Worm (Caenorhabditis elegans) whole organism, L1 larva: Measurements from ENCODE around the gene frpr-11.
A peak's percentile ranks its signal among the peaks of the same experiment; 100 is the strongest.

Experiments used
- C04F5.9 ChIP-seq: sonication (generic microtip); optimal IDR thresholded peaks from 2 replicates; lab custom pipeline; 2016; ENCODE audit warnings: missing genetic modification characterization, missing compliant biosample characterization
- aha-1 ChIP-seq: fragments of 150-350 bp; optimal IDR thresholded peaks from 2 replicates; lab custom pipeline; 2014; ENCODE audit warnings: missing biosample characterization, missing genetic modification characterization
- alr-1 ChIP-seq: fragments of 200-800 bp; sonication (Bioruptor generic); optimal IDR thresholded peaks from 2 replicates; lab custom pipeline; 2018; ENCODE audit warnings: borderline replicate concordance, mild to moderate bottlenecking, missing genetic modification characterization, missing compliant biosample characterization
- ama-1 ChIP-seq: fragments of 150-350 bp; optimal IDR thresholded peaks from 2 replicates; lab custom pipeline; 2014
- blmp-1 ChIP-seq: fragments of 150-350 bp; optimal IDR thresholded peaks from 2 replicates; lab custom pipeline; 2014; ENCODE audit warnings: missing biosample characterization, missing genetic modification characterization
- ceh-82 ChIP-seq, 3 experiments: fragments of 150-350 bp in 1 of 3; sonication (generic microtip) in 2 of 3; optimal IDR thresholded peaks; 2 replicates each; lab custom pipeline; 2014 to 2017; ENCODE audit warnings: missing biosample characterization in 3 of 3, missing genetic modification characterization in 3 of 3
- ces-1 ChIP-seq: fragments of 150-350 bp; optimal IDR thresholded peaks from 2 replicates; lab custom pipeline; 2014; ENCODE audit warnings: missing biosample characterization, missing genetic modification reagents, missing genetic modification characterization
- dpl-1 ChIP-seq, 3 experiments: fragments of 150-350 bp in 2 of 3; sonication (generic microtip) in 1 of 3; optimal IDR thresholded peaks; 2 replicates each; lab custom pipeline; 2014 to 2017; ENCODE audit warnings: missing biosample characterization in 3 of 3, missing genetic modification characterization in 3 of 3, missing genetic modification reagents in 3 of 3
- dsc-1 ChIP-seq: sonication (generic microtip); optimal IDR thresholded peaks from 2 replicates; lab custom pipeline; 2016; ENCODE audit warnings: mild to moderate bottlenecking, missing genetic modification characterization, missing compliant biosample characterization
- efl-1 ChIP-seq, 4 experiments: fragments of 150-350 bp; optimal IDR thresholded peaks in 3 of 4; peaks in 1 of 4; 1 replicate in 1 of 4; 2 replicates in 3 of 4; lab custom pipeline; 2014; ENCODE audit warnings: missing biosample characterization in 2 of 4, missing genetic modification characterization in 2 of 4, missing genetic modification reagents in 2 of 4
- egl-27 ChIP-seq, 2 experiments: fragments of 150-350 bp in 1 of 2; sonication (generic microtip); optimal IDR thresholded peaks; 3 replicates each; lab custom pipeline; 2017 to 2018; ENCODE audit warnings: missing biosample characterization in 2 of 2, missing genetic modification characterization in 2 of 2, missing genetic modification reagents in 2 of 2
- elt-2 ChIP-seq: sonication (generic microtip); optimal IDR thresholded peaks from 2 replicates; lab custom pipeline; 2016; ENCODE audit warnings: missing genetic modification characterization, mild to moderate bottlenecking, inconsistent platforms, missing compliant biosample characterization, missing genetic modification reagents
- elt-3 ChIP-seq, 6 experiments: fragments of 150-350 bp in 1 of 6; sonication (generic microtip); optimal IDR thresholded peaks; 2 replicates each; lab custom pipeline; 2017 to 2018; ENCODE audit warnings: missing biosample characterization in 6 of 6, missing genetic modification characterization in 6 of 6, inconsistent platforms in 1 of 6
- fkh-10 ChIP-seq: sonication (generic microtip); optimal IDR thresholded peaks from 2 replicates; lab custom pipeline; 2017; ENCODE audit warnings: missing biosample characterization, missing genetic modification reagents, missing genetic modification characterization
- hpl-2 ChIP-seq: fragments of 150-350 bp; optimal IDR thresholded peaks from 2 replicates; lab custom pipeline; 2014; ENCODE audit warnings: missing biosample characterization, missing genetic modification reagents, missing genetic modification characterization
- isw-1 ChIP-seq: fragments of 200-800 bp; sonication (Bioruptor generic); IDR thresholded peaks from 2 replicates; pipeline ENCODE4 v1.3.6; 2022; ENCODE audit warnings: missing genetic modification characterization, missing compliant biosample characterization
- jun-1 ChIP-seq: fragments of 150-350 bp; optimal IDR thresholded peaks from 2 replicates; lab custom pipeline; 2014; ENCODE audit warnings: missing biosample characterization, missing genetic modification reagents, missing genetic modification characterization
- lin-13 ChIP-seq: fragments of 150-350 bp; optimal IDR thresholded peaks from 2 replicates; lab custom pipeline; 2014; ENCODE audit warnings: missing biosample characterization, missing genetic modification reagents, missing genetic modification characterization
- lin-14 ChIP-seq: fragments of 200-800 bp; sonication (Bioruptor generic); optimal IDR thresholded peaks from 2 replicates; lab custom pipeline; 2018; ENCODE audit warnings: mild to moderate bottlenecking, missing genetic modification characterization, moderate library complexity, missing compliant biosample characterization
- lin-35 ChIP-seq, 2 experiments: fragments of 150-350 bp; optimal IDR thresholded peaks; 2 replicates each; lab custom pipeline; 2014; ENCODE audit warnings: missing biosample characterization in 2 of 2, missing genetic modification characterization in 2 of 2, missing genetic modification reagents in 2 of 2
- lin-39 ChIP-seq: fragments of 150-350 bp; optimal IDR thresholded peaks from 2 replicates; lab custom pipeline; 2014; ENCODE audit warnings: missing biosample characterization, missing genetic modification reagents, missing genetic modification characterization
- lsy-2 ChIP-seq, 2 experiments: fragments of 150-350 bp; optimal IDR thresholded peaks; 2 replicates each; lab custom pipeline; 2014; ENCODE audit warnings: missing biosample characterization in 2 of 2, missing genetic modification characterization in 2 of 2
- mdl-1 ChIP-seq, 2 experiments: fragments of 150-350 bp; optimal IDR thresholded peaks; 2 replicates each; lab custom pipeline; 2014 to 2017; ENCODE audit warnings: missing biosample characterization in 2 of 2, missing genetic modification characterization in 2 of 2, inconsistent platforms in 1 of 2
- mef-2 ChIP-seq: fragments of 150-350 bp; optimal IDR thresholded peaks from 2 replicates; lab custom pipeline; 2014; ENCODE audit warnings: missing biosample characterization, missing genetic modification characterization
- mep-1 ChIP-seq: fragments of 150-350 bp; optimal IDR thresholded peaks from 2 replicates; lab custom pipeline; 2014; ENCODE audit warnings: missing biosample characterization, missing genetic modification characterization
- nhr-11 ChIP-seq: fragments of 150-350 bp; optimal IDR thresholded peaks from 2 replicates; lab custom pipeline; 2014; ENCODE audit warnings: missing biosample characterization, missing genetic modification characterization
- nhr-19 ChIP-seq: fragments of 200-800 bp; sonication (Bioruptor generic); conservative IDR thresholded peaks from 2 replicates; pipeline ENCODE4 v1.3.6; 2022; ENCODE audit warnings: missing genetic modification characterization, missing compliant biosample characterization
- nhr-20 ChIP-seq: sonication (generic microtip); optimal IDR thresholded peaks from 2 replicates; lab custom pipeline; 2016; ENCODE audit warnings: mild to moderate bottlenecking, missing genetic modification characterization, missing compliant biosample characterization
- nhr-28 ChIP-seq: fragments of 150-350 bp; optimal IDR thresholded peaks from 2 replicates; lab custom pipeline; 2014; ENCODE audit warnings: missing biosample characterization, missing genetic modification characterization
- nhr-47 ChIP-seq: sonication (generic microtip); optimal IDR thresholded peaks from 2 replicates; lab custom pipeline; 2016; ENCODE audit warnings: mild to moderate bottlenecking, missing genetic modification characterization, moderate library complexity, missing compliant biosample characterization
- nhr-71 ChIP-seq: sonication (generic microtip); optimal IDR thresholded peaks from 2 replicates; lab custom pipeline; 2016; ENCODE audit warnings: mild to moderate bottlenecking, missing genetic modification characterization, moderate library complexity, missing compliant biosample characterization
- nhr-77 ChIP-seq: fragments of 150-350 bp; optimal IDR thresholded peaks from 2 replicates; lab custom pipeline; 2014; ENCODE audit warnings: missing biosample characterization, missing genetic modification characterization
- nhr-85 ChIP-seq: sonication (generic microtip); peaks from one replicate; lab custom pipeline; 2016; ENCODE audit warnings: missing genetic modification characterization, inconsistent platforms, missing compliant biosample characterization
- nhr-90 ChIP-seq: sonication (generic microtip); optimal IDR thresholded peaks from 2 replicates; lab custom pipeline; 2016; ENCODE audit warnings: mild to moderate bottlenecking, missing genetic modification characterization, missing compliant biosample characterization; ENCODE audit not compliant: poor library complexity
- pax-3 ChIP-seq: fragments of 200-800 bp; sonication (Bioruptor generic); optimal IDR thresholded peaks from 2 replicates; lab custom pipeline; 2018; ENCODE audit warnings: mild to moderate bottlenecking, missing genetic modification characterization, moderate library complexity, missing compliant biosample characterization
- rnt-1 ChIP-seq: sonication (generic microtip); optimal IDR thresholded peaks from 2 replicates; lab custom pipeline; 2016; ENCODE audit warnings: mild to moderate bottlenecking, missing genetic modification characterization, moderate library complexity, missing compliant biosample characterization
- skn-1 ChIP-seq: fragments of 150-350 bp; optimal IDR thresholded peaks from 2 replicates; lab custom pipeline; 2014; ENCODE audit warnings: missing biosample characterization, missing genetic modification characterization
- snu-23 ChIP-seq: sonication (generic microtip); optimal IDR thresholded peaks from 2 replicates; lab custom pipeline; 2016; ENCODE audit warnings: missing genetic modification characterization, missing compliant biosample characterization
- sox-4 ChIP-seq: sonication (generic microtip); optimal IDR thresholded peaks from 2 replicates; lab custom pipeline; 2016; ENCODE audit warnings: missing genetic modification characterization, missing compliant biosample characterization
- swsn-7 ChIP-seq: sonication (generic microtip); optimal IDR thresholded peaks from 2 replicates; lab custom pipeline; 2016; ENCODE audit warnings: missing genetic modification characterization, missing compliant biosample characterization
- tbx-2 ChIP-seq: sonication (generic microtip); optimal IDR thresholded peaks from 2 replicates; lab custom pipeline; 2016; ENCODE audit warnings: missing genetic modification characterization, missing compliant biosample characterization
- unc-30 ChIP-seq: sonication (generic microtip); optimal IDR thresholded peaks from 2 replicates; lab custom pipeline; 2017; ENCODE audit warnings: missing biosample characterization, missing genetic modification characterization
- unc-86 ChIP-seq: sonication (generic microtip); optimal IDR thresholded peaks from 2 replicates; lab custom pipeline; 2016; ENCODE audit warnings: missing genetic modification characterization, missing compliant biosample characterization
- unc-98 ChIP-seq: fragments of 200-800 bp; sonication (Bioruptor generic); IDR thresholded peaks from 2 replicates; pipeline ENCODE4 v1.3.6; 2022; ENCODE audit warnings: missing genetic modification characterization, missing compliant biosample characterization
- xbp-1 ChIP-seq: sonication (generic microtip); optimal IDR thresholded peaks from 2 replicates; lab custom pipeline; 2016; ENCODE audit warnings: missing genetic modification characterization, missing compliant biosample characterization
- ztf-11 ChIP-seq, 2 experiments: sonication (generic microtip); optimal IDR thresholded peaks; 2 replicates each; lab custom pipeline; 2016 to 2017; ENCODE audit warnings: missing genetic modification characterization in 2 of 2, missing biosample characterization in 1 of 2, missing compliant biosample characterization in 1 of 2
- ztf-4 ChIP-seq: fragments of 150-350 bp; optimal IDR thresholded peaks from 2 replicates; lab custom pipeline; 2014; ENCODE audit warnings: missing biosample characterization, missing genetic modification characterization

frpr-11 gene

ce11 chrV:8938445-8938844 lies 31.4 kb downstream of the frpr-11 start:
- no peak for TF ChIP-seq lin-39 (tag; lab: Kevin White, UChicago)
- TF ChIP-seq tbx-2 (tag; lab: Kevin White, UChicago) = no peak
- no peak for TF ChIP-seq unc-98 (GFP tag; lab: Robert Waterston, UW)
- peak; percentile 60 for TF ChIP-seq ama-1

ce11 chrV:8938943-8939342 lies 31.9 kb downstream of the frpr-11 start:
- TF ChIP-seq nhr-90 (tag; lab: Kevin White, UChicago) (no peak), nhr-77 (tag; lab: Kevin White, UChicago) (no peak), isw-1 (GFP tag; lab: Robert Waterston, UW) (no peak), C04F5.9 (no peak), rnt-1 (tag; lab: Kevin White, UChicago) (no peak), lin-14 (GFP tag; lab: Kevin White, UChicago) (no peak), ztf-11 (tag; optimal IDR thresholded peaks at IDR 0.05; lab: Kevin White, UChicago) (no peak), nhr-11 (no peak), lin-39 (tag; lab: Kevin White, UChicago) (no peak)
- TF ChIP-seq, all 84 proteins: peak for 0

ce11 chrV:8939424-8940065 lies 32.5 kb downstream of the frpr-11 start:
- no peak for TF ChIP-seq unc-86 (tag; lab: Kevin White, UChicago)
- TF ChIP-seq nhr-28 (tag; lab: Kevin White, UChicago) = no peak
- no peak for TF ChIP-seq C04F5.9
- TF ChIP-seq rnt-1 (tag; lab: Kevin White, UChicago) = peak; percentile 26
- TF ChIP-seq nhr-19 (GFP tag; lab: Robert Waterston, UW) = peak; percentile 51
- TF ChIP-seq pax-3 (tag; lab: Kevin White, UChicago) = no peak
- TF ChIP-seq aha-1 = no peak
- no peak for TF ChIP-seq ces-1 (GFP tag; lab: Kevin White, UChicago)
- TF ChIP-seq nhr-90 (tag; lab: Kevin White, UChicago) = peak; percentile 38
- no peak for TF ChIP-seq egl-27 (tag; optimal IDR thresholded peaks at IDR 0.05; lab: Kevin White, UChicago)
- no peak for TF ChIP-seq lin-14 (GFP tag; lab: Kevin White, UChicago)
- TF ChIP-seq snu-23 = peak; percentile 62
- no peak for TF ChIP-seq hpl-2 (GFP tag; lab: Kevin White, UChicago)
- TF ChIP-seq isw-1 (GFP tag; lab: Robert Waterston, UW) = no peak
- TF ChIP-seq skn-1 (tag; lab: Kevin White, UChicago) = peak; percentile 35
- no peak for TF ChIP-seq jun-1 (tag; lab: Kevin White, UChicago)
- no peak for TF ChIP-seq ztf-4 (tag; lab: Kevin White, UChicago)
- TF ChIP-seq mep-1 (tag; lab: Kevin White, UChicago) = peak; percentile 72
- no peak for TF ChIP-seq ceh-82 (tag; optimal IDR thresholded peaks at IDR 0.05; lab: Kevin White, UChicago)
- TF ChIP-seq fkh-10 (GFP tag; lab: Kevin White, UChicago) = no peak
- peak; percentile 93 for TF ChIP-seq ama-1
- peak; percentile 17 for TF ChIP-seq blmp-1 (tag; lab: Kevin White, UChicago)
- TF ChIP-seq nhr-47 (tag; lab: Kevin White, UChicago) = no peak
- peak; percentile 1 for TF ChIP-seq xbp-1
- peak; percentile 32 for TF ChIP-seq swsn-7 (tag; lab: Kevin White, UChicago)
- TF ChIP-seq sox-4 (tag; lab: Kevin White, UChicago) = no peak
- no peak for TF ChIP-seq lin-13 (GFP tag; lab: Kevin White, UChicago)
- TF ChIP-seq nhr-71 (tag; lab: Kevin White, UChicago) = peak; percentile 60
- no peak for TF ChIP-seq mdl-1 (tag; optimal IDR thresholded peaks at IDR 0.05; lab: Kevin White, UChicago)
- TF ChIP-seq nhr-85 (tag; lab: Kevin White, UChicago) = peak; percentile 65
- no peak for TF ChIP-seq lin-35 (GFP tag; optimal IDR thresholded peaks at IDR 0.05; lab: Kevin White, UChicago)
- no peak for TF ChIP-seq mef-2 (tag; lab: Kevin White, UChicago)
- peak in 1 of 6 experiments; percentile 20 for TF ChIP-seq elt-3 (tag; optimal IDR thresholded peaks at IDR 0.05; lab: Kevin White, UChicago)
- TF ChIP-seq unc-30 (tag; lab: Kevin White, UChicago) = no peak
- peak; percentile 48 for TF ChIP-seq nhr-20 (tag; lab: Kevin White, UChicago)
- TF ChIP-seq dpl-1 (GFP tag; optimal IDR thresholded peaks at IDR 0.05; lab: Kevin White, UChicago) = no peak
- no peak for TF ChIP-seq alr-1 (tag; lab: Kevin White, UChicago)
- TF ChIP-seq efl-1 (optimal IDR thresholded peaks at IDR 0.05; lab: Kevin White, UChicago) = no peak
- peak in 1 of 2 experiments; percentile 8 for TF ChIP-seq efl-1 (GFP tag; optimal IDR thresholded peaks at IDR 0.05 in 1 of 2; lab: Kevin White, UChicago)
- TF ChIP-seq elt-2 (tag; lab: Kevin White, UChicago) = no peak
- no peak for TF ChIP-seq dsc-1
- peak in 1 of 2 experiments; percentile 28 for TF ChIP-seq lsy-2 (tag; optimal IDR thresholded peaks at IDR 0.05; lab: Kevin White, UChicago)
